Comparison of ENCODE assay signal across 2 fruit fly cellular contexts in genomic region chrX:20505897-20506296, dm6.
TF ChIP-seq lines count a peak whose summit lies in the region.

No protein-coding gene starts in this region.

TF ChIP-seq in whole organism, embryonic, 481 proteins besides CTCF, POLR2A, EP300 and RAD21 (continued from another document and continues in another):
- TF ChIP-seq E2f1 (GFP tag; IDR thresholded peaks at IDR 0.05; lab: Robert Waterston, UW) (no peak), GATAe (GFP tag; conservative IDR thresholded peaks at IDR 0.05; lab: Robert Waterston, UW) (no peak), gt (GFP tag; IDR thresholded peaks at IDR 0.05; lab: Robert Waterston, UW) (no peak), Med (GFP tag; lab: Kevin White, UChicago) (peak; percentile 45), CG10654 (GFP tag; optimal IDR thresholded peaks at IDR 0.05; lab: Kevin White, UChicago) (peak; percentile 54), insv (GFP tag; optimal IDR thresholded peaks at IDR 0.05; lab: Kevin White, UChicago) (no peak), Six4 (GFP tag; optimal IDR thresholded peaks at IDR 0.05; lab: Kevin White, UChicago) (peak; percentile 27), CG1602 (GFP tag; optimal IDR thresholded peaks at IDR 0.05; lab: Kevin White, UChicago) (peak; percentile 41), dimm (GFP tag; IDR thresholded peaks at IDR 0.05; lab: Robert Waterston, UW) (no peak), phol (tag; optimal IDR thresholded peaks at IDR 0.05; lab: Kevin White, UChicago) (no peak), esg (GFP tag; conservative IDR thresholded peaks at IDR 0.05; lab: Robert Waterston, UW) (no peak), tna (GFP tag; IDR thresholded peaks at IDR 0.05; lab: Robert Waterston, UW; ENCODE audit: partially characterized antibody) (no peak), Fer2 (tag; optimal IDR thresholded peaks at IDR 0.05; lab: Kevin White, UChicago) (no peak), Tbp (GFP tag; optimal IDR thresholded peaks at IDR 0.05; lab: Kevin White, UChicago) (no peak), stc (GFP tag; IDR thresholded peaks at IDR 0.05; lab: Robert Waterston, UW) (peak; percentile 23; the same call in 1 of the 2 replicates), tx (GFP tag; optimal IDR thresholded peaks at IDR 0.05; lab: Kevin White, UChicago) (no peak), tin (GFP tag; optimal IDR thresholded peaks at IDR 0.05; lab: Kevin White, UChicago) (peak; percentile 17), jing (GFP tag; optimal IDR thresholded peaks at IDR 0.05; lab: Kevin White, UChicago) (no peak), CG32767 (GFP tag; IDR thresholded peaks at IDR 0.05; lab: Robert Waterston, UW) (no peak), da (GFP tag; optimal IDR thresholded peaks at IDR 0.05; lab: Kevin White, UChicago) (no peak), stwl (tag; optimal IDR thresholded peaks at IDR 0.05; lab: Kevin White, UChicago) (no peak), B-H2 (GFP tag; optimal IDR thresholded peaks at IDR 0.05; lab: Kevin White, UChicago) (no peak), ham (GFP tag; IDR thresholded peaks at IDR 0.05; lab: Robert Waterston, UW) (no peak), CG15073 (GFP tag; optimal IDR thresholded peaks at IDR 0.05; lab: Kevin White, UChicago) (no peak), Ravus (GFP tag; IDR thresholded peaks at IDR 0.05; lab: Robert Waterston, UW) (no peak), CG3407 (GFP tag; optimal IDR thresholded peaks at IDR 0.05; lab: Kevin White, UChicago) (peak; percentile 64), mld (GFP tag; IDR thresholded peaks at IDR 0.05; lab: Robert Waterston, UW; ENCODE audit: partially characterized antibody) (no peak), CG6813 (GFP tag; optimal IDR thresholded peaks at IDR 0.05; lab: Kevin White, UChicago) (peak; percentile 52), ewg (GFP tag; optimal IDR thresholded peaks at IDR 0.05; lab: Kevin White, UChicago) (peak; percentile 45), B-H1 (GFP tag; IDR thresholded peaks at IDR 0.05; lab: Robert Waterston, UW) (peak; percentile 19; the same call in 1 of the 3 replicates), CG33557 (GFP tag; optimal IDR thresholded peaks at IDR 0.05; lab: Kevin White, UChicago) (no peak), prd (optimal IDR thresholded peaks at IDR 0.05; lab: Kevin White, UChicago) (no peak), prd (GFP tag; IDR thresholded peaks at IDR 0.05; lab: Robert Waterston, UW) (peak; percentile 33; the same call in 1 of the 3 replicates), Antp (GFP tag; optimal IDR thresholded peaks at IDR 0.05; lab: Kevin White, UChicago) (no peak), ttk (GFP tag; IDR thresholded peaks at IDR 0.05; lab: Robert Waterston, UW) (no peak), vvl (GFP tag; IDR thresholded peaks at IDR 0.05; lab: Robert Waterston, UW) (peak; percentile 50; the same call in 1 of the 2 replicates), CG18011 (GFP tag; optimal IDR thresholded peaks at IDR 0.05; lab: Kevin White, UChicago) (no peak), CG6689 (GFP tag; IDR thresholded peaks at IDR 0.05; lab: Robert Waterston, UW) (peak; percentile 27; the same call in 1 of the 2 replicates), sna (GFP tag; IDR thresholded peaks at IDR 0.05; lab: Robert Waterston, UW; ENCODE audit: partially characterized antibody) (no peak), CG12744 (GFP tag; optimal IDR thresholded peaks at IDR 0.05; lab: Kevin White, UChicago) (no peak), Nf-YC (tag; optimal IDR thresholded peaks at IDR 0.05; lab: Kevin White, UChicago) (no peak), CG2120 (GFP tag; optimal IDR thresholded peaks at IDR 0.05; lab: Kevin White, UChicago) (no peak), otp (GFP tag; IDR thresholded peaks at IDR 0.05; lab: Robert Waterston, UW) (peak; percentile 46; the same call in 1 of the 3 replicates), Dref (GFP tag; IDR thresholded peaks at IDR 0.05; lab: Robert Waterston, UW) (no peak), hkb (optimal IDR thresholded peaks at IDR 0.05; lab: Kevin White, UChicago) (no peak), hkb (GFP tag; IDR thresholded peaks at IDR 0.05; lab: Robert Waterston, UW) (peak; percentile 65), CG2678 (tag; optimal IDR thresholded peaks at IDR 0.05; lab: Kevin White, UChicago) (peak; percentile 54), lmd (GFP tag; IDR thresholded peaks at IDR 0.05; lab: Robert Waterston, UW) (no peak), CG6791 (GFP tag; IDR thresholded peaks at IDR 0.05; lab: Robert Waterston, UW; ENCODE audit: partially characterized antibody) (no peak), repo (GFP tag; optimal IDR thresholded peaks at IDR 0.05; lab: Kevin White, UChicago) (no peak), CG14441 (GFP tag; IDR thresholded peaks at IDR 0.05; lab: Robert Waterston, UW) (peak; percentile 30; the same call in 1 of the 2 replicates), ssp (GFP tag; IDR thresholded peaks at IDR 0.05; lab: Robert Waterston, UW) (no peak), ash1 (GFP tag; optimal IDR thresholded peaks at IDR 0.05; lab: Kevin White, UChicago) (no peak), CG11723 (GFP tag; optimal IDR thresholded peaks at IDR 0.05; lab: Kevin White, UChicago) (no peak), CG3163 (GFP tag; optimal IDR thresholded peaks at IDR 0.05; lab: Kevin White, UChicago) (no peak), CG4360 (GFP tag; IDR thresholded peaks at IDR 0.05; lab: Robert Waterston, UW) (0 out of 2 replicates have a peak, but pooled peaks have one; percentile 28), CG16813 (GFP tag; IDR thresholded peaks at IDR 0.05; lab: Robert Waterston, UW; ENCODE audit: partially characterized antibody) (no peak), jigr1 (GFP tag; IDR thresholded peaks at IDR 0.05; lab: Robert Waterston, UW) (no peak), CoRest (tag; optimal IDR thresholded peaks at IDR 0.05; lab: Kevin White, UChicago) (no peak), CG6854 (GFP tag; optimal IDR thresholded peaks at IDR 0.05; lab: Kevin White, UChicago) (no peak), CG5180 (GFP tag; optimal IDR thresholded peaks at IDR 0.05; lab: Kevin White, UChicago) (peak; percentile 8), unc-4 (GFP tag; IDR thresholded peaks at IDR 0.05; lab: Robert Waterston, UW; ENCODE audit: partially characterized antibody) (no peak), bab2 (GFP tag; optimal IDR thresholded peaks at IDR 0.05; lab: Kevin White, UChicago) (peak; percentile 64), seq (GFP tag; IDR thresholded peaks at IDR 0.05; lab: Robert Waterston, UW) (no peak), btn (GFP tag; optimal IDR thresholded peaks at IDR 0.05; lab: Kevin White, UChicago) (no peak), D19B (GFP tag; optimal IDR thresholded peaks at IDR 0.05; lab: Kevin White, UChicago) (no peak), CG34224 (GFP tag; IDR thresholded peaks at IDR 0.05; lab: Robert Waterston, UW; ENCODE audit: partially characterized antibody) (no peak)

TF ChIP-seq in whole organism, wandering third instar larva, 38 proteins besides CTCF, POLR2A, EP300 and RAD21 (continued from another document):
- TF ChIP-seq CrebA (GFP tag; optimal IDR thresholded peaks at IDR 0.05; lab: Kevin White, UChicago; ENCODE audit: borderline replicate concordance): no peak
- peak; percentile 54 for TF ChIP-seq h (GFP tag; optimal IDR thresholded peaks at IDR 0.05; lab: Kevin White, UChicago)
- TF ChIP-seq Abd-B (GFP tag; optimal IDR thresholded peaks at IDR 0.05; lab: Kevin White, UChicago): no peak
- no peak for TF ChIP-seq Sp1 (GFP tag; optimal IDR thresholded peaks at IDR 0.05; lab: Kevin White, UChicago)
- peak; percentile 17 for TF ChIP-seq sage (GFP tag; optimal IDR thresholded peaks at IDR 0.05; lab: Kevin White, UChicago)
- peak; percentile 8 for TF ChIP-seq OdsH (GFP tag; optimal IDR thresholded peaks at IDR 0.05; lab: Kevin White, UChicago)
- TF ChIP-seq fru (GFP tag; optimal IDR thresholded peaks at IDR 0.05; lab: Kevin White, UChicago): peak; percentile 2
- no peak for TF ChIP-seq Mio (GFP tag; optimal IDR thresholded peaks at IDR 0.05; lab: Kevin White, UChicago)
- TF ChIP-seq Myc (optimal IDR thresholded peaks at IDR 0.05; lab: Kevin White, UChicago): no peak
TF ChIP-seq in whole organism, wandering third instar larva: peak in this region for 12.
